Fruit fly (Drosophila melanogaster) whole organism, embryonic: ENCODE measurements around the gene CG14659.

Experiments used
- Blimp-1 ChIP-seq: fragments of 200-800 bp; sonication (Bioruptor generic); optimal IDR thresholded peaks from 3 replicates; lab custom pipeline; 2018; ENCODE audit warnings: missing biosample characterization, missing genetic modification characterization, mild to moderate bottlenecking, moderate library complexity, missing genetic modification reagents
- CG1233 ChIP-seq: fragments of 200-800 bp; sonication (Bioruptor generic); optimal IDR thresholded peaks from 4 replicates; lab custom pipeline; 2018; ENCODE audit warnings: missing biosample characterization, mild to moderate bottlenecking, missing genetic modification characterization
- CG12391 ChIP-seq: fragments of 200-800 bp; sonication (Bioruptor generic); optimal IDR thresholded peaks from 3 replicates; lab custom pipeline; 2018; ENCODE audit warnings: missing biosample characterization, mild to moderate bottlenecking, missing genetic modification characterization, moderate library complexity
- CG12769 ChIP-seq: fragments of 200-800 bp; sonication (Bioruptor generic); optimal IDR thresholded peaks from 2 replicates; lab custom pipeline; 2019; ENCODE audit warnings: missing biosample characterization, mild to moderate bottlenecking, missing genetic modification characterization, moderate library complexity
- CG13287 ChIP-seq: fragments of 200-800 bp; sonication (Bioruptor generic); IDR thresholded peaks from 2 replicates; pipeline ENCODE4 v1.3.6; 2022; ENCODE audit warnings: missing biosample characterization, missing genetic modification characterization; ENCODE audit not compliant: partially characterized antibody
- CG13424 ChIP-seq: fragments of 200-800 bp; sonication (Bioruptor generic); optimal IDR thresholded peaks from 2 replicates; lab custom pipeline; 2019; ENCODE audit warnings: missing biosample characterization, mild to moderate bottlenecking, missing genetic modification characterization, moderate library complexity
- CG1603 ChIP-seq: fragments of 200-800 bp; sonication (Bioruptor generic); optimal IDR thresholded peaks from 2 replicates; lab custom pipeline; 2019; ENCODE audit warnings: missing biosample characterization, mild to moderate bottlenecking, missing genetic modification characterization, moderate library complexity
- CG16813 ChIP-seq: fragments of 200-800 bp; sonication (Bioruptor generic); IDR thresholded peaks from 3 replicates; pipeline ENCODE4 v1.3.6; 2022; ENCODE audit warnings: missing biosample characterization, missing genetic modification characterization; ENCODE audit not compliant: partially characterized antibody
- CG17186 ChIP-seq: fragments of 200-800 bp; sonication (Bioruptor generic); optimal IDR thresholded peaks from 3 replicates; lab custom pipeline; 2017; ENCODE audit warnings: missing biosample characterization, missing genetic modification reagents, missing genetic modification characterization
- CG17385 ChIP-seq: fragments of 200-800 bp; sonication (Bioruptor generic); optimal IDR thresholded peaks from 3 replicates; lab custom pipeline; 2018; ENCODE audit warnings: missing biosample characterization, mild to moderate bottlenecking, missing genetic modification characterization
- CG18262 ChIP-seq: fragments of 200-800 bp; optimal IDR thresholded peaks from 3 replicates; lab custom pipeline; 2019; ENCODE audit warnings: missing biosample characterization, mild to moderate bottlenecking, missing genetic modification characterization, moderate library complexity
- CG2129 ChIP-seq: fragments of 200-800 bp; sonication (Bioruptor generic); IDR thresholded peaks from 2 replicates; pipeline ENCODE4 v1.3.6; 2022; ENCODE audit warnings: missing biosample characterization, missing genetic modification characterization; ENCODE audit not compliant: partially characterized antibody
- CG2889 ChIP-seq: fragments of 200-800 bp; sonication (Bioruptor generic); IDR thresholded peaks from 3 replicates; pipeline ENCODE4 v1.3.6; 2022; ENCODE audit warnings: missing biosample characterization, missing genetic modification characterization
- CG34224 ChIP-seq: fragments of 200-800 bp; sonication (Bioruptor generic); IDR thresholded peaks from 3 replicates; pipeline ENCODE4 v1.3.6; 2022; ENCODE audit warnings: missing biosample characterization, missing genetic modification characterization; ENCODE audit not compliant: partially characterized antibody
- CG6689 ChIP-seq: fragments of 200-800 bp; sonication (Bioruptor generic); IDR thresholded peaks from 2 replicates; pipeline ENCODE4 v1.3.6; 2022; ENCODE audit warnings: missing biosample characterization, missing genetic modification characterization
- CG7928 ChIP-seq: fragments of 200-800 bp; sonication (Bioruptor generic); optimal IDR thresholded peaks from 2 replicates; lab custom pipeline; 2017; ENCODE audit warnings: missing biosample characterization, mild to moderate bottlenecking, missing genetic modification characterization
- CG8290 ChIP-seq, 3 experiments: fragments of 200-800 bp; sonication (Bioruptor generic); optimal IDR thresholded peaks; 2 replicates each; lab custom pipeline; 2016 to 2019; ENCODE audit warnings: missing biosample characterization in 3 of 3, missing genetic modification characterization in 3 of 3, mild to moderate bottlenecking in 2 of 3, moderate library complexity in 1 of 3
- CG8388 ChIP-seq: fragments of 200-800 bp; sonication (Bioruptor generic); optimal IDR thresholded peaks from 2 replicates; lab custom pipeline; 2019; ENCODE audit warnings: missing biosample characterization, mild to moderate bottlenecking, missing genetic modification characterization, moderate library complexity
- CG9727 ChIP-seq: fragments of 200-800 bp; sonication (Bioruptor generic); optimal IDR thresholded peaks from 3 replicates; lab custom pipeline; 2017; ENCODE audit warnings: missing biosample characterization, mild to moderate bottlenecking, missing genetic modification characterization
- Deaf1 ChIP-seq: fragments of 200-800 bp; optimal IDR thresholded peaks from 3 replicates; lab custom pipeline; 2019; ENCODE audit warnings: missing biosample characterization, mild to moderate bottlenecking, missing genetic modification characterization, moderate library complexity
- Dip2 ChIP-seq: fragments of 200-800 bp; sonication (Bioruptor generic); IDR thresholded peaks from 2 replicates; pipeline ENCODE4 v1.3.6; 2022; ENCODE audit warnings: missing biosample characterization, missing genetic modification characterization
- Dll ChIP-seq: fragments of 200-800 bp; sonication (Bioruptor generic); IDR thresholded peaks from 4 replicates; pipeline ENCODE4 v1.3.6; 2022; ENCODE audit warnings: missing biosample characterization, missing genetic modification characterization; ENCODE audit not compliant: partially characterized antibody
- E2f1 ChIP-seq: fragments of 200-800 bp; sonication (Bioruptor generic); IDR thresholded peaks from 2 replicates; pipeline ENCODE4 v1.3.6; 2022; ENCODE audit warnings: missing biosample characterization, missing genetic modification characterization
- HmgZ ChIP-seq: fragments of 200-800 bp; sonication (Bioruptor generic); optimal IDR thresholded peaks from 2 replicates; lab custom pipeline; 2018; ENCODE audit warnings: missing biosample characterization, mild to moderate bottlenecking, missing genetic modification characterization
- Lpt ChIP-seq: fragments of >200 bp; optimal IDR thresholded peaks from 2 replicates; lab custom pipeline; 2018; ENCODE audit warnings: missing biosample characterization, missing genetic modification characterization
- Nf-YB ChIP-seq: fragments of 200-800 bp; sonication (Bioruptor generic); optimal IDR thresholded peaks from 3 replicates; lab custom pipeline; 2019; ENCODE audit warnings: missing biosample characterization, mild to moderate bottlenecking, missing genetic modification characterization, moderate library complexity
- NfI ChIP-seq: fragments of 200-800 bp; sonication (Bioruptor generic); optimal IDR thresholded peaks from 3 replicates; lab custom pipeline; 2018; ENCODE audit warnings: missing biosample characterization, mild to moderate bottlenecking, missing genetic modification characterization, moderate library complexity
- bsh ChIP-seq, 2 experiments: fragments of 200-800 bp; sonication (Bioruptor generic); optimal IDR thresholded peaks; 2 replicates each; lab custom pipeline; 2017 to 2018; ENCODE audit warnings: mild to moderate bottlenecking in 2 of 2, missing biosample characterization in 2 of 2, missing genetic modification characterization in 2 of 2, moderate library complexity in 1 of 2
- cas ChIP-seq: fragments of 200-800 bp; sonication (Bioruptor generic); IDR thresholded peaks from 2 replicates; pipeline ENCODE4 v1.3.6; 2022; ENCODE audit warnings: missing biosample characterization, missing genetic modification characterization
- croc ChIP-seq: fragments of 200-800 bp; sonication (Bioruptor generic); conservative IDR thresholded peaks from 3 replicates; pipeline ENCODE4 v1.3.6; 2022; ENCODE audit warnings: missing biosample characterization, missing genetic modification characterization
- ftz-f1 ChIP-seq: fragments of 200-800 bp; sonication (Bioruptor generic); optimal IDR thresholded peaks from 2 replicates; lab custom pipeline; 2016; ENCODE audit warnings: missing biosample characterization, missing genetic modification characterization
- gsb-n ChIP-seq: fragments of 200-800 bp; sonication (Bioruptor generic); optimal IDR thresholded peaks from 3 replicates; lab custom pipeline; 2018; ENCODE audit warnings: missing biosample characterization, mild to moderate bottlenecking, missing genetic modification characterization
- kni ChIP-seq: fragments of 200-800 bp; sonication (Bioruptor generic); optimal IDR thresholded peaks from 3 replicates; lab custom pipeline; 2017; ENCODE audit warnings: mild to moderate bottlenecking, missing biosample characterization, missing genetic modification reagents, missing genetic modification characterization
- knrl ChIP-seq: fragments of 200-800 bp; sonication (Bioruptor generic); IDR thresholded peaks from 3 replicates; pipeline ENCODE4 v1.3.6; 2022; ENCODE audit warnings: missing biosample characterization, missing genetic modification characterization; ENCODE audit not compliant: partially characterized antibody
- lab ChIP-seq: fragments of 200-800 bp; sonication (Bioruptor generic); optimal IDR thresholded peaks from 3 replicates; lab custom pipeline; 2017; ENCODE audit warnings: missing biosample characterization, missing genetic modification characterization, mild to moderate bottlenecking, moderate library complexity, missing genetic modification reagents
- mirr ChIP-seq: fragments of 200-800 bp; sonication (Bioruptor generic); optimal IDR thresholded peaks from 3 replicates; lab custom pipeline; 2018; ENCODE audit warnings: missing biosample characterization, mild to moderate bottlenecking, missing genetic modification characterization
- nerfin-2 ChIP-seq: fragments of 200-800 bp; sonication (Bioruptor generic); IDR thresholded peaks from 2 replicates; pipeline ENCODE4 v1.3.6; 2022; ENCODE audit warnings: missing biosample characterization, missing genetic modification characterization; ENCODE audit not compliant: partially characterized antibody
- p53 ChIP-seq: fragments of 200-800 bp; sonication (Bioruptor generic); optimal IDR thresholded peaks from 2 replicates; lab custom pipeline; 2016; ENCODE audit warnings: missing biosample characterization, missing genetic modification characterization
- peb ChIP-seq: fragments of 200-800 bp; sonication (Bioruptor generic); IDR thresholded peaks from 2 replicates; pipeline ENCODE4 v1.3.6; 2022; ENCODE audit warnings: missing biosample characterization, missing genetic modification characterization
- ranshi ChIP-seq: fragments of 200-800 bp; sonication (Bioruptor generic); IDR thresholded peaks from 2 replicates; pipeline ENCODE4 v1.3.6; 2022; ENCODE audit warnings: missing biosample characterization, missing genetic modification characterization
- run ChIP-seq: fragments of 200-800 bp; sonication (Bioruptor generic); optimal IDR thresholded peaks from 3 replicates; lab custom pipeline; 2018; ENCODE audit warnings: missing biosample characterization, mild to moderate bottlenecking, missing genetic modification characterization
- slbo ChIP-seq: fragments of 200-800 bp; sonication (Bioruptor generic); IDR thresholded peaks from 2 replicates; pipeline ENCODE4 v1.3.6; 2022; ENCODE audit warnings: missing biosample characterization, missing genetic modification characterization
- so ChIP-seq: fragments of 200-800 bp; sonication (Bioruptor generic); IDR thresholded peaks from 3 replicates; pipeline ENCODE4 v1.3.6; 2022; ENCODE audit warnings: missing biosample characterization, missing genetic modification characterization
- sob ChIP-seq: fragments of 200-800 bp; sonication (Bioruptor generic); IDR thresholded peaks from 2 replicates; pipeline ENCODE4 v1.3.6; 2022; ENCODE audit warnings: missing biosample characterization, missing genetic modification characterization
- tap ChIP-seq: fragments of 200-800 bp; optimal IDR thresholded peaks from 3 replicates; lab custom pipeline; 2019; ENCODE audit warnings: missing biosample characterization, mild to moderate bottlenecking, missing genetic modification characterization, moderate library complexity
- ttk ChIP-seq: fragments of 200-800 bp; sonication (Bioruptor generic); IDR thresholded peaks from 2 replicates; pipeline ENCODE4 v2.1.2; 2022; ENCODE audit warnings: missing biosample characterization, missing genetic modification characterization
- unc-4 ChIP-seq: fragments of 200-800 bp; sonication (Bioruptor generic); IDR thresholded peaks from 2 replicates; pipeline ENCODE4 v1.3.6; 2022; ENCODE audit warnings: missing biosample characterization, missing genetic modification characterization; ENCODE audit not compliant: partially characterized antibody

CG14659 gene

DNA sequence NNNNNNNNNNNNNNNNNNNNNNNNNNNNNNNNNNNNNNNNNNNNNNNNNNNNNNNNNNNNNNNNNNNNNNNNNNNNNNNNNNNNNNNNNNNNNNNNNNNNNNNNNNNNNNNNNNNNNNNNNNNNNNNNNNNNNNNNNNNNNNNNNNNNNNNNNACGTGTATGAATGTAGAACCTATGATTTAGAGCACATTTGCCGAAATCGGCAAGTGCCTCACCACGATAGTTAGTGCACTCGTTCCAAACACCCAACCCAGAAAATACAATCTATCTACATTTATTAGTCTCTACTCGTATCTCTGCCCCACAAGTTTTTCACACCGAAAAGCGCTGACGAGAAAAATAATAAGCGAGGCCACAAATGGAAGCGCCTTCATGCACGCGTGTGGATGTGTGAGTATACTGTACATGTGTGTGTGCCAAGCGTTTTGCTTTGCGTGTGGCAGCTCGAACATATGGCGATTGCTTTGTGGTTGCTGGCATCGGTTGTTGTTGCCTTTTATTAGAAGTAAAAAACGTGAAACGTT is 26.9 kb downstream of the CG14659 start (continued):
- TF ChIP-seq CG2129 (GFP tag; lab: Robert Waterston, UW): no peak
- 0 out of 2 replicates have a peak, but pooled peaks have one; percentile 12 for TF ChIP-seq ttk (GFP tag; lab: Robert Waterston, UW)
- TF ChIP-seq Blimp-1: no peak
- peak; percentile 16 for TF ChIP-seq CG1233 (GFP tag; lab: Kevin White, UChicago)
- TF ChIP-seq run (tag; lab: Kevin White, UChicago): peak; percentile 17
- no peak for TF ChIP-seq CG8290 (GFP tag; optimal IDR thresholded peaks at IDR 0.05; lab: Kevin White, UChicago)
- peak in 1 of 2 experiments; percentile 50 for TF ChIP-seq CG8290 (tag; optimal IDR thresholded peaks at IDR 0.05; lab: Kevin White, UChicago)
- TF ChIP-seq Nf-YB (GFP tag; lab: Kevin White, UChicago): no peak
- TF ChIP-seq CG17385 (GFP tag; lab: Kevin White, UChicago): peak; percentile 13
- no peak for TF ChIP-seq CG7928
- peak in 1 of 2 experiments; percentile 12 for TF ChIP-seq bsh (GFP tag; optimal IDR thresholded peaks at IDR 0.05; lab: Kevin White, UChicago)
- TF ChIP-seq CG8388: peak; percentile 27
- TF ChIP-seq CG34224 (GFP tag; lab: Robert Waterston, UW): peak; percentile 29; the same call in 1 of the 3 replicates
- TF ChIP-seq Dll: peak; percentile 57; the same call in 2 of the 4 replicates
- peak; percentile 14 for TF ChIP-seq slbo (GFP tag; lab: Robert Waterston, UW)
- TF ChIP-seq mirr: peak; percentile 51
- TF ChIP-seq so: no peak
- peak; percentile 24; the same call in 1 of the 3 replicates for TF ChIP-seq CG16813 (GFP tag; lab: Robert Waterston, UW)
- no peak for TF ChIP-seq Dip2
- TF ChIP-seq CG12769: peak; percentile 62
- peak; percentile 8 for TF ChIP-seq CG9727 (GFP tag; lab: Kevin White, UChicago)
- peak; percentile 52 for TF ChIP-seq unc-4
- no peak for TF ChIP-seq CG1603 (tag; lab: Kevin White, UChicago)
- no peak for TF ChIP-seq CG17186 (GFP tag; lab: Kevin White, UChicago)
- peak; percentile 31; the same call in 1 of the 3 replicates for TF ChIP-seq knrl (GFP tag; lab: Robert Waterston, UW)
- peak; percentile 23; the same call in 1 of the 2 replicates for TF ChIP-seq E2f1 (GFP tag; lab: Robert Waterston, UW)
- TF ChIP-seq peb (GFP tag; lab: Robert Waterston, UW): 0 out of 2 replicates have a peak, but pooled peaks have one; percentile 5
- no peak for TF ChIP-seq CG12391
- TF ChIP-seq croc (GFP tag; lab: Robert Waterston, UW): no peak
- peak; percentile 34; the same call in 1 of the 2 replicates for TF ChIP-seq CG6689
- TF ChIP-seq gsb-n (tag; lab: Kevin White, UChicago): no peak
- TF ChIP-seq kni: no peak
- TF ChIP-seq CG13424 (tag; lab: Kevin White, UChicago): peak; percentile 20
- peak; percentile 26 for TF ChIP-seq lab (GFP tag; lab: Kevin White, UChicago)
- TF ChIP-seq Lpt (GFP tag; lab: Kevin White, UChicago): peak; percentile 36
- peak; percentile 23 for TF ChIP-seq CG18262 (tag; lab: Kevin White, UChicago)
- TF ChIP-seq NfI (GFP tag; lab: Kevin White, UChicago): peak; percentile 39
- peak; percentile 66; the same call in 1 of the 2 replicates for TF ChIP-seq CG13287 (GFP tag; lab: Robert Waterston, UW)
- no peak for TF ChIP-seq p53 (GFP tag; lab: Kevin White, UChicago)
- TF ChIP-seq tap (tag; lab: Kevin White, UChicago): no peak
- TF ChIP-seq sob (GFP tag; lab: Robert Waterston, UW): 0 out of 2 replicates have a peak, but pooled peaks have one; percentile 9
- TF ChIP-seq CG2889 (GFP tag; lab: Robert Waterston, UW): 0 out of 3 replicates have a peak, but pooled peaks have one; percentile 7
- TF ChIP-seq nerfin-2 (GFP tag; lab: Robert Waterston, UW): peak; percentile 38; the same call in 1 of the 2 replicates
- no peak for TF ChIP-seq cas (GFP tag; lab: Robert Waterston, UW)
- peak; percentile 4 for TF ChIP-seq HmgZ (tag; lab: Kevin White, UChicago)
- peak; percentile 68 for TF ChIP-seq ftz-f1
- TF ChIP-seq Deaf1 (tag; lab: Kevin White, UChicago): no peak
- TF ChIP-seq ranshi (GFP tag; lab: Robert Waterston, UW): no peak
